Worm (Caenorhabditis elegans) whole organism, midembryonic: ENCODE results near the gene F13D12.5.

Experiments
- med-1 ChIP-seq: sonication (generic microtip); optimal IDR thresholded peaks from 2 replicates; lab custom pipeline; 2017; ENCODE audit warnings: missing genetic modification characterization, mild to moderate bottlenecking, missing compliant biosample characterization, antibody characterized with exemption, missing genetic modification reagents; ENCODE audit not compliant: insufficient read depth
- ref-1 ChIP-seq: fragments of 200-800 bp; sonication (Bioruptor generic); conservative IDR thresholded peaks from 2 replicates; pipeline ENCODE4 v1.3.6; 2022; ENCODE audit warnings: missing genetic modification reagents, missing genetic modification characterization, missing compliant biosample characterization

- TF ChIP-seq med-1 (GFP tag; lab: Kevin White, UChicago) (no peak), ref-1 (no peak)
Measured at ce11 chrII:11733850-11734249, 7.2 kb downstream of the F13D12.5 start.
